Fruit fly (Drosophila melanogaster) whole organism, wandering third instar larva: ENCODE data around the gene CG10862.

Experiments used
- CrebA ChIP-seq: fragments of 200-800 bp; sonication (Bioruptor generic); optimal IDR thresholded peaks from 2 replicates; lab custom pipeline; 2016; ENCODE audit warnings: missing biosample characterization, mild to moderate bottlenecking, missing genetic modification characterization, borderline replicate concordance
- Dif ChIP-seq: fragments of 200-275, 200-300 bp; sonication (Bioruptor generic); optimal IDR thresholded peaks from 2 replicates; lab custom pipeline; 2018; ENCODE audit warnings: missing biosample characterization, missing genetic modification characterization; ENCODE audit not compliant: partially characterized antibody
- HLH106 ChIP-seq: fragments of 200-800 bp; optimal IDR thresholded peaks from 3 replicates; lab custom pipeline; 2019; ENCODE audit warnings: missing biosample characterization, mild to moderate bottlenecking, missing genetic modification characterization, moderate library complexity
- Hnf4 ChIP-seq: fragments of 200-800 bp; sonication (Bioruptor generic); optimal IDR thresholded peaks from 2 replicates; lab custom pipeline; 2016; ENCODE audit warnings: missing biosample characterization, mild to moderate bottlenecking, missing genetic modification characterization
- foxo ChIP-seq, 2 experiments: fragments of 200-800 bp; sonication (Bioruptor generic); optimal IDR thresholded peaks; 2 replicates in 1 of 2; 3 replicates in 1 of 2; lab custom pipeline; 2016 to 2017; ENCODE audit warnings: missing biosample characterization in 2 of 2, missing genetic modification characterization in 2 of 2
- h ChIP-seq: fragments of 200-800 bp; sonication (Bioruptor generic); optimal IDR thresholded peaks from 3 replicates; lab custom pipeline; 2016; ENCODE audit warnings: missing biosample characterization, mild to moderate bottlenecking, missing genetic modification characterization
- jim ChIP-seq: fragments of 175-275, 200-325 bp; sonication (Bioruptor generic); optimal IDR thresholded peaks from 2 replicates; lab custom pipeline; 2016; ENCODE audit warnings: missing biosample characterization, mild to moderate bottlenecking, missing genetic modification characterization
- lola ChIP-seq: fragments of >200 bp; optimal IDR thresholded peaks from 2 replicates; lab custom pipeline; 2017; ENCODE audit warnings: missing biosample characterization, missing genetic modification characterization
- pan ChIP-seq: fragments of >200 bp; optimal IDR thresholded peaks from 2 replicates; lab custom pipeline; 2017
- psq ChIP-seq: fragments of 200-800 bp; sonication (Bioruptor generic); optimal IDR thresholded peaks from 3 replicates; lab custom pipeline; 2017; ENCODE audit warnings: missing biosample characterization, mild to moderate bottlenecking, missing genetic modification characterization, moderate library complexity
- sage ChIP-seq: fragments of 200-800 bp; sonication (Bioruptor generic); optimal IDR thresholded peaks from 2 replicates; lab custom pipeline; 2016; ENCODE audit warnings: missing biosample characterization, mild to moderate bottlenecking, missing genetic modification characterization
- tai ChIP-seq: sonication (Bioruptor generic); optimal IDR thresholded peaks from 2 replicates; lab custom pipeline; 2016; ENCODE audit warnings: missing biosample characterization, missing genetic modification characterization
- usp ChIP-seq: fragments of >200 bp; optimal IDR thresholded peaks from 2 replicates; lab custom pipeline; 2017; ENCODE audit warnings: missing biosample characterization, missing genetic modification characterization

DNA sequence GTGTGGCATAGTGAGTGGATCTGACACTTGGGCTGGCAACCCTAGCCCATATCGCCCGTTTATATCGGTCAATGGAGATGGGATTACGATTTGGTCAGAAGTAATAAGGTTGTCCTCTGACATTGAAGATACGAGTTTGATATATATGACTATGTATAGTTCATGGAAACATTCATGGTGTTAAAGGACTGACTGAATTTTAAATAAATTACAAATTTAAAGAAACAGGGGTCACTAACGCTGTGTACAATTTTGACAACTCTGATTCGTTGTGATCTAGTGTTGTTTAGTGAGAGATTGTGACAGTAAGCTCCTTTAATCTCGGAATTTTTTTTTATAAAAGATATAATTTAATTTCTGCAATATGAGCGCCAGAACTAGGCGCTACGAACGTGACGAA, 4.2 kb upstream of the CG10862 start, which contains the start of gene CG43098:
- TF ChIP-seq sage (no peak), psq (GFP tag; lab: Kevin White, UChicago) (no peak), lola (no peak), jim (GFP tag; lab: Kevin White, UChicago) (no peak), HLH106 (tag; lab: Kevin White, UChicago) (no peak), Dif (GFP tag; lab: Kevin White, UChicago) (no peak), Hnf4 (GFP tag; lab: Kevin White, UChicago) (no peak), CrebA (GFP tag; lab: Kevin White, UChicago) (no peak), foxo (GFP tag; optimal IDR thresholded peaks at IDR 0.05; lab: Kevin White, UChicago) (no peak), pan (lab: Kevin White, UChicago) (no peak), usp (GFP tag; lab: Kevin White, UChicago) (no peak), h (GFP tag; lab: Kevin White, UChicago) (no peak), tai (GFP tag; lab: Kevin White, UChicago) (no peak)
